Worm (Caenorhabditis elegans): ENCODE measurements around the gene B0546.3.
"Not testable (repeated sequence)": the region's sequence is repeated elsewhere in the genome, so short reads cannot be mapped to it uniquely, and the experiment has no call there.

B0546.3 gene

DNA sequence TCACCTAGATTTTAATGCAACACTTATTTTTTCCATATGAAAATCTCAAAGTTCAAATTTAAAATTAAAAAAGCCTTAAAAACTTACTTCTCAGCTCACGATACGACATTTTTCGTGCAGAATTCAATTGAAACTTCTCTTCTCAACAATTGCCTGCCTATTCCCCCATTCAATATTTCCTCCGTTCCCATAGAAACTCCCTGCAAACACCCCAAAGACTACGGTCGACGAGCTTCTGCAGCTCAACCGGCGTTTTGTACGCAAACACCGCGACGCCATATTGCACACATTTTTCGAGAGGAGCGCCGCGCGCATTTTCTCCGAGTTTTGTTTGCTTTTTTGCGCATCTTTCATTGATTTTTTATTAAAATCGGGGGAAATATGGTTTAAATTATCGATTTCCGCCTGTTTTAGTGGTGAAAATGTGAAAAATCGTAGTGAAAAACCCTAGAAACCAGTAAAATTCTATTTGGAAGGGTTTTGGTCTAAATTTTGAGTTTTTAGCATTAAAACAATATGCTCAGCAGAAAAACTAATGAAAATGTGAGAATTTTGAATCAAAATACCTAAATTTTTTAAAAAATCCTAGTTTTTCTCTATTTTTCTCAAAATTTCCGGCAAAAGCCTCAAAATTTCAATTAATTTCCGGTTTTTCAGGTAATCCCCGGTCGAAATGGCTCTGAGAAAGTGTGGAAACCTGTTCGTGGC, 16.5 kb upstream of the B0546.3 start, which contains the start of the genes dyf-3 and pdhb-1:
dyf-3 (minus strand) TSS at position 217 of the 708 bp plus-strand sequence.
pdhb-1 (plus strand) TSS at position 658 of the 708 bp plus-strand sequence.
- TF ChIP-seq F13H6.1 (tag; optimal IDR thresholded peaks at IDR 0.05) (peak; percentile 20), sma-9 (GFP tag; optimal IDR thresholded peaks at IDR 0.05) (no peak), sma-9 (tag; optimal IDR thresholded peaks at IDR 0.05) (no peak), lin-11 (tag; optimal IDR thresholded peaks at IDR 0.05) (peak; percentile 24), gmeb-1 (tag; optimal IDR thresholded peaks at IDR 0.05) (peak; percentile 9), nhr-237 (tag; optimal IDR thresholded peaks at IDR 0.05) (no peak), nhr-129 (tag; optimal IDR thresholded peaks at IDR 0.05) (peak; percentile 19), nhr-77 (tag; optimal IDR thresholded peaks at IDR 0.05) (no peak), lsy-2 (tag; optimal IDR thresholded peaks at IDR 0.05) (peak; percentile 78 to 95), unc-55 (GFP tag; optimal IDR thresholded peaks at IDR 0.05) (peak; percentile 46), zag-1 (tag; optimal IDR thresholded peaks at IDR 0.05) (no peak), mab-5 (tag; optimal IDR thresholded peaks at IDR 0.05) (no peak)

DNA sequence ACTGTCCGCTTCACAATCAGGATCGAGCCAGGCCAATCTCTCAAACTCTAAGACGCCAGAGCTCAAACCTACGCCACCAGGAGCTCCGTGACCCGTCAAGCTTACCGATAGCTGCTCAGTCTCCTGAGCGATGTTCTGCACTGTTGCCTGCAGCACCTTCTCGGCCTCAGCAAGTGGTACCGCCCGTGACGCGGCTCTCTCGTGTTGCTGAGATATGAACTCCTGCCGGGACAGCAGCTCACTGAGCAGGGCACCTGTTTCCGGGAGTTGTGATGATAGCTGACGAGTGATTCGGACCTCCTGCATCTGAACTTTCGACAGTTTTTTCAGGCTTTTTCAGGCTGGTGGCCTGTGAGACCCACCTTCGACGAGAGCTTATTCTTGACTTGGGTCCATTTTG, 15.4 kb upstream of the B0546.3 start:
- TF ChIP-seq zag-1 (tag; optimal IDR thresholded peaks at IDR 0.05) (no peak), sma-9 (GFP tag; optimal IDR thresholded peaks at IDR 0.05) (no peak), sma-9 (tag; optimal IDR thresholded peaks at IDR 0.05) (no peak), aly-2 (tag; optimal IDR thresholded peaks at IDR 0.05) (no peak), C34F6.9 (tag; optimal IDR thresholded peaks at IDR 0.05) (no peak), skn-1 (tag; optimal IDR thresholded peaks at IDR 0.05) (no peak), F13H6.1 (tag; optimal IDR thresholded peaks at IDR 0.05) (no peak), nhr-23 (tag; optimal IDR thresholded peaks at IDR 0.05) (no peak)

DNA sequence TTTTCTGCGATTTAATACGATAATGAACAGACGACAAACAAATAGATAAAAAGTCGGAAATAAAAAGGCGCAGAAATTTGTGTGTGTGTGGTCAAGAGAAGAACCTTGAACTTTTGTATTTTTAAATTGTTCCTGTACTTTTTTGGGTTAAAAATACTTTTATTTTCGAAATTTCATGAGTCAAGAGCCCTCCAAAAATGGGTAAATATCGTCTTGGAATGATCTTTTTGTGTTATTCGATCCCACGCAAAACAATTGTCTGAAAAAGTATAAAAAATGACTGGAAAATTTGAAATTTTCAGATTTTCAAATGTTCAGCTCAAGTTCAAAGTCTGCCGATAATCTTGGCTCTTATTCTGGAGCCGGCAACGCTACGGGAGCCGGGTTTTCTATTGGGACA, 12.9 kb upstream of the B0546.3 start, which contains the start of gene C04C3.14:
C04C3.14 (plus strand) TSS at position 301 of the 400 bp plus-strand sequence.
- TF ChIP-seq elt-1 (tag; optimal IDR thresholded peaks at IDR 0.05): no peak
- no peak for TF ChIP-seq R02D3.7 (tag; optimal IDR thresholded peaks at IDR 0.05)
- no peak for TF ChIP-seq mdl-1 (tag; optimal IDR thresholded peaks at IDR 0.05)
- no peak for TF ChIP-seq C34F6.9 (tag; optimal IDR thresholded peaks at IDR 0.05)

ce11 chrIV:3394066-3394465, 11.4 kb upstream of the B0546.3 start, which contains the start of gene C04C3.4:
C04C3.4 (plus strand) TSS chrIV:3394366.
- not testable (repeated sequence) for TF ChIP-seq mdl-1, nhr-10, ztf-4 (tag; optimal IDR thresholded peaks at IDR 0.05)

DNA sequence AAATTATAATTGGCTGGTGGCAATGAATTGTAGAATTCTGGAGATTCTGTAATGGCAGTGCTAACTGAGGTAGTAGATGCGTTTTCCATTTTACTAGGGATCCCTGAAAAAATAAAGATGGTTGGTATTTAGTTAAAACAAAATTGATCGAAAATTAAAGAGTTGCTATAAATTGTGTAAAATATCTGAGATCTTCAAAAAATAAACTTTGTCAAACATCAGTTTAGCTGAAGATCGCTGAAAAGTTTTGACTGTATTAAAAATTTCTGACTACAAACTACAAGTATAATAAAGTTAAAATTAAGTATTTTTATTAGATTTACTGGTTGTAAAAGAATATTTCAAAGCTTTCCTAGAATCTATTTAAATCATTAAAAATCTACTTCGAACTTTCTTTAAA, 7.4 kb upstream of the B0546.3 start, which contains the start of gene B0546.5:
B0546.5 (minus strand) TSS at position 101 of the 400 bp plus-strand sequence.
- not testable (repeated sequence) for TF ChIP-seq sma-3, Y55F3AM.14, unc-55 (GFP tag; optimal IDR thresholded peaks at IDR 0.05)

DNA sequence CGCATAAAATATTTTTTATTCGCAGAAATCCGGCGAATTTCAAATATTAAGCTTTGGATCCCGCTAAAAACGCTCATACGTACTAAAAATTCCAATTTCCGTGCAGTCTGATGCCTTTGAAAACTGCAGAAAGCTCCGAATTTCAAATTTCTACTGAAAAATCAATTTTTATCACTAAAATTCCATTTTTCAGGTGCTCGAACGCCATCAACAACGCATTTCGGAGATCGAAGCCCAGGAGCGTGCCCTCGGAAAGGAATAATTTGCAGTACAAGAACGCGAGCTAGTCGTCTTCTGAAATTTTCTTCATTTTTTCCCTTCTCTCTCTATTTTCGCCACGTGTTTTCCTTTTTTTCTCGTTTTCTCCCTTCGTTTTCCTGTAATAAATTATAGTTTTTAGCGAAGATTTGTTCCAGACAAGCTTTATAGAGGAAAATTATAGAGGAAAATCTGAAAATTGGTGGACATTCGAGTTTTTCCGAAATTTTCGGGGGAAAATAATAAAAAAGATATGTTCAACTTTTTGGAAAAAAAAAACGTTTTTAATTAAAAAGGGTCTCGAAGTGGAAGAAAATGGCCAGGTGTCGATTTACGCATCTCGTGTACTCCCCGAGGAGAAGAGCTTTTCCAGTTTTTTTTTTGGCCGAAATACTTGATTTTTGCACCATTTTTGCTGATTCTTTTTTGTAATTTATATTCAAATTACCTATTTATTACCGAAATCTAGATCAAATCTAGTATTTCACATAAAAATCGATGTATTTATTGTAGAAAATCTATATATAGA, 4.1 kb upstream of the B0546.3 start:
- TF ChIP-seq lsy-2 (tag; optimal IDR thresholded peaks at IDR 0.05) (peak in 1 of 2 experiments; percentile 6), crh-2 (tag; optimal IDR thresholded peaks at IDR 0.05) (peak; percentile 9), ztf-4 (tag; optimal IDR thresholded peaks at IDR 0.05) (no peak), ama-1 (optimal IDR thresholded peaks at IDR 0.05) (peak; percentile 53)

DNA sequence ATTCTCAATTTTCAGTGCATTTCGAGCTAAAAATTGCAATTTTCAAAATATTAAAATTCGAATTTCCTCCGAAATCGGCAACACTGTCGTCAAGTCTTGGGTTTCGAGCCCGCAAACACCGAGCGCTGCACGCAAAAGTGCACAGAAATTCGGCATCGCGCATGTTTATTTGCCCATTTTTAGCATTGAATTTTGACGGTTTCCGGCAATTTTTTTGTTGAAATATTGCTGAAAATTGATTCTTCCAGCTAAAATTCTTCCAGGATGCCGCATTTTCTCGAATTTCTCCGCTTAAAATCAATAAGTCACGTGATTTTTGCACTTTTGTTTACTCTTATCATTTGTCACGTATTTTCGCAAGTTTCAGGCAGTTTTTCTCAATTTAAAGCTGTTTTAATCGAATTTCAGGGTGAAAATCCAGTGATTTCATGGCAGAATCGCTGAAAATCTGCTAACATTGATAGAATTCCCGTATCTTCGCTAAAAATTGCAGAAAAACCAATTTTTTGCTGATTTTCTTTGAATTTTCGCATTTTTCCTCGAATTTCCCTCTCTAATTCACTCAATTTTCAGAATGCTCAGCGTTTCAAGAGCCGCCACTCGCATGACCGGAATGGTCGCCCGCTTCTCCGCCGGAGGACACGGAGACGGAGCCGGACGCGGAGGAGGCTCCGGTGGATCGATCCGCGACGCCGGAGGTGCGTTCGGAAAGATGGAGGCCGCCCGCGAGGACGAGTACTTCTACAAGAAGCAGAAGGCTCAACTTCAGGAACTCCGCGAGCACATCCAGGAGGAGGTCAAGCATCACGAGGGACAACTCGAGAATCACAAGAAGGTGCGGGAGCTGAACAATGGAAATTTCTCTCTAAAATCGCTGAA, 2.9 kb upstream of the B0546.3 start, which contains the start of gene mai-2:
mai-2 (plus strand) TSS at position 574 of the 879 bp plus-strand sequence.
- TF ChIP-seq ztf-4 (tag; optimal IDR thresholded peaks at IDR 0.05) (peak; percentile 39), nhr-129 (tag; optimal IDR thresholded peaks at IDR 0.05) (peak; percentile 51), gmeb-1 (tag; optimal IDR thresholded peaks at IDR 0.05) (peak; percentile 90), F13H6.1 (tag; optimal IDR thresholded peaks at IDR 0.05) (peak; percentile 51), Y55F3AM.14 (GFP tag; optimal IDR thresholded peaks at IDR 0.05) (no peak), nhr-12 (tag; optimal IDR thresholded peaks at IDR 0.05) (no peak), unc-55 (GFP tag; optimal IDR thresholded peaks at IDR 0.05) (peak; percentile 82), crh-2 (tag; optimal IDR thresholded peaks at IDR 0.05) (peak; percentile 54), ama-1 (optimal IDR thresholded peaks at IDR 0.05) (peak; percentile 52), peb-1 (tag; optimal IDR thresholded peaks at IDR 0.05) (no peak), blmp-1 (tag; optimal IDR thresholded peaks at IDR 0.05; ENCODE audit: insufficient read depth) (peak; percentile 42), sma-9 (GFP tag; optimal IDR thresholded peaks at IDR 0.05) (peak; percentile 25), sma-9 (tag; optimal IDR thresholded peaks at IDR 0.05) (no peak), C34F6.9 (tag; optimal IDR thresholded peaks at IDR 0.05) (peak; percentile 76), mdl-1 (tag; optimal IDR thresholded peaks at IDR 0.05) (peak in 1 of 2 experiments; percentile 16), lsy-2 (tag; optimal IDR thresholded peaks at IDR 0.05) (peak; percentile 75 to 81), sma-3 (GFP tag; optimal IDR thresholded peaks at IDR 0.05) (peak; percentile 63), lin-13 (GFP tag; optimal IDR thresholded peaks at IDR 0.05) (peak; percentile 51), lin-11 (tag; optimal IDR thresholded peaks at IDR 0.05) (peak; percentile 48), nhr-25 (tag; optimal IDR thresholded peaks at IDR 0.05) (peak; percentile 20), skn-1 (tag; optimal IDR thresholded peaks at IDR 0.05) (no peak), elt-3 (tag; optimal IDR thresholded peaks at IDR 0.05) (no peak), sem-4 (tag; optimal IDR thresholded peaks at IDR 0.05) (peak; percentile 8)
